Worm (Caenorhabditis elegans) whole organism, young adult: Measurements from ENCODE around the gene twk-32.

Source experiments
- B0035.1 ChIP-seq: sonication (generic microtip); optimal IDR thresholded peaks from 2 replicates; lab custom pipeline; 2016; ENCODE audit warnings: missing genetic modification characterization, mild to moderate bottlenecking, missing compliant biosample characterization, missing genotype, missing genetic modification reagents
- B0261.1 ChIP-seq: sonication (generic microtip); optimal IDR thresholded peaks from 2 replicates; lab custom pipeline; 2016; ENCODE audit warnings: mild to moderate bottlenecking, missing genetic modification characterization, moderate library complexity, missing compliant biosample characterization
- C06A6.2 ChIP-seq: fragments of 200-800 bp; sonication (Bioruptor generic); conservative IDR thresholded peaks from 2 replicates; pipeline ENCODE4 v1.3.6; 2022; ENCODE audit warnings: missing genetic modification characterization, missing compliant biosample characterization
- F23B12.7 ChIP-seq: sonication (generic microtip); optimal IDR thresholded peaks from 2 replicates; lab custom pipeline; 2017; ENCODE audit warnings: missing genetic modification characterization, mild to moderate bottlenecking, missing compliant biosample characterization, antibody characterized with exemption, moderate library complexity; ENCODE audit not compliant: insufficient read depth
- F39B2.1 ChIP-seq: fragments of 200-800 bp; sonication (Bioruptor generic); IDR thresholded peaks from 2 replicates; pipeline ENCODE4 v1.3.6; 2022; ENCODE audit warnings: missing genetic modification reagents, missing genetic modification characterization, missing compliant biosample characterization
- K11D2.4 ChIP-seq: fragments of 200-800 bp; sonication (Bioruptor generic); IDR thresholded peaks from 2 replicates; pipeline ENCODE4 v1.3.6; 2022; ENCODE audit warnings: missing genetic modification reagents, missing genetic modification characterization, missing compliant biosample characterization
- Y53G8AR.9 ChIP-seq: fragments of 200-800 bp; sonication (Bioruptor generic); conservative IDR thresholded peaks from 2 replicates; pipeline ENCODE4 v1.3.6; 2022; ENCODE audit warnings: missing genetic modification reagents, missing genetic modification characterization, missing compliant biosample characterization
- Y56A3A.18 ChIP-seq: fragments of 200-800 bp; sonication (Bioruptor generic); IDR thresholded peaks from 2 replicates; pipeline ENCODE4 v1.3.6; 2022; ENCODE audit warnings: missing genetic modification reagents, missing genetic modification characterization, missing compliant biosample characterization
- Y79H2A.3 ChIP-seq: fragments of 200-800 bp; sonication (Bioruptor generic); conservative IDR thresholded peaks from 2 replicates; pipeline ENCODE4 v1.3.6; 2022; ENCODE audit warnings: missing genetic modification reagents, missing genetic modification characterization, missing compliant biosample characterization
- athp-1 ChIP-seq: sonication (generic microtip); optimal IDR thresholded peaks from 2 replicates; lab custom pipeline; 2017; ENCODE audit warnings: mild to moderate bottlenecking, missing genetic modification characterization, missing compliant biosample characterization
- cebp-2 ChIP-seq: fragments of 200-800 bp; sonication (Bioruptor generic); IDR thresholded peaks from 2 replicates; pipeline ENCODE4 v1.3.6; 2022; ENCODE audit warnings: missing genetic modification characterization, missing compliant biosample characterization
- ceh-27 ChIP-seq: fragments of 200-800 bp; sonication (Bioruptor generic); optimal IDR thresholded peaks from 2 replicates; lab custom pipeline; 2018; ENCODE audit warnings: mild to moderate bottlenecking, missing genetic modification characterization, moderate library complexity, missing compliant biosample characterization
- ceh-58 ChIP-seq: fragments of 200-800 bp; sonication (Bioruptor generic); IDR thresholded peaks from 2 replicates; pipeline ENCODE4 v1.3.6; 2022; ENCODE audit warnings: missing genetic modification characterization, missing compliant biosample characterization
- ceh-91 ChIP-seq: fragments of 200-800 bp; sonication (Bioruptor generic); IDR thresholded peaks from 2 replicates; pipeline ENCODE4 v1.3.6; 2022; ENCODE audit warnings: missing genetic modification reagents, missing genetic modification characterization, missing compliant biosample characterization
- efl-1 ChIP-seq: fragments of 150-350 bp; optimal IDR thresholded peaks from 2 replicates; lab custom pipeline; 2014; ENCODE audit warnings: missing biosample characterization, missing genetic modification reagents, missing genetic modification characterization
- egrh-3 ChIP-seq: fragments of 200-800 bp; sonication (Bioruptor generic); IDR thresholded peaks from 2 replicates; pipeline ENCODE4 v1.3.6; 2022; ENCODE audit warnings: missing genetic modification reagents, missing genetic modification characterization, missing compliant biosample characterization
- ekl-4 ChIP-seq: fragments of 200-800 bp; sonication (Bioruptor generic); IDR thresholded peaks from 2 replicates; pipeline ENCODE4 v1.3.6; 2022; ENCODE audit warnings: missing genetic modification reagents, missing genetic modification characterization, missing compliant biosample characterization
- ets-4 ChIP-seq: fragments of 200-800 bp; sonication (Bioruptor generic); optimal IDR thresholded peaks from 2 replicates; lab custom pipeline; 2018; ENCODE audit warnings: mild to moderate bottlenecking, missing genetic modification characterization, missing compliant biosample characterization
- gei-17 ChIP-seq: fragments of 200-800 bp; sonication (Bioruptor generic); optimal IDR thresholded peaks from 2 replicates; lab custom pipeline; 2018; ENCODE audit warnings: mild to moderate bottlenecking, missing genetic modification characterization, missing compliant biosample characterization
- him-1 ChIP-seq: sonication (generic microtip); optimal IDR thresholded peaks from 2 replicates; lab custom pipeline; 2016; ENCODE audit warnings: missing genotype, missing genetic modification reagents, missing genetic modification characterization, missing compliant biosample characterization
- hmg-1.2 ChIP-seq: fragments of 200-800 bp; sonication (Bioruptor generic); IDR thresholded peaks from 2 replicates; pipeline ENCODE4 v1.3.6; 2022; ENCODE audit warnings: missing genetic modification reagents, missing genetic modification characterization, missing compliant biosample characterization
- let-607 ChIP-seq, 2 experiments: fragments of 200-800 bp in 1 of 2; sonication (Bioruptor generic) in 1 of 2; sonication (generic microtip) in 1 of 2; optimal IDR thresholded peaks; 2 replicates each; lab custom pipeline; 2016 to 2018; ENCODE audit warnings: mild to moderate bottlenecking in 2 of 2, missing compliant biosample characterization in 2 of 2, missing genetic modification characterization in 2 of 2, moderate library complexity in 2 of 2, missing genotype in 1 of 2
- lin-26 ChIP-seq: fragments of 200-800 bp; sonication (Bioruptor generic); IDR thresholded peaks from 2 replicates; pipeline ENCODE4 v1.3.6; 2022; ENCODE audit warnings: missing genetic modification reagents, missing genetic modification characterization, missing compliant biosample characterization
- lin-35 ChIP-seq, 3 experiments: fragments of 150-350 bp in 2 of 3; sonication (generic microtip) in 1 of 3; optimal IDR thresholded peaks; 2 replicates each; lab custom pipeline; 2014 to 2018; ENCODE audit warnings: missing biosample characterization in 3 of 3, missing genetic modification characterization in 3 of 3, missing genetic modification reagents in 3 of 3
- lin-54 ChIP-seq: fragments of 200-800 bp; sonication (Bioruptor generic); optimal IDR thresholded peaks from 2 replicates; lab custom pipeline; 2018; ENCODE audit warnings: mild to moderate bottlenecking, missing genetic modification characterization, missing compliant biosample characterization
- madf-8 ChIP-seq: fragments of 200-800 bp; sonication (Bioruptor generic); conservative IDR thresholded peaks from 2 replicates; pipeline ENCODE4 v1.3.6; 2022; ENCODE audit warnings: missing genetic modification reagents, missing genetic modification characterization, missing compliant biosample characterization
- mes-4 ChIP-seq: sonication (generic microtip); optimal IDR thresholded peaks from 2 replicates; lab custom pipeline; 2016; ENCODE audit warnings: missing genotype, missing genetic modification characterization, missing compliant biosample characterization
- mxl-1 ChIP-seq: sonication (generic microtip); optimal IDR thresholded peaks from 2 replicates; lab custom pipeline; 2016; ENCODE audit warnings: missing genetic modification characterization, missing compliant biosample characterization
- nfya-1 ChIP-seq: sonication (generic microtip); optimal IDR thresholded peaks from 2 replicates; lab custom pipeline; 2017; ENCODE audit warnings: antibody characterized with exemption, missing compliant biosample characterization, missing genetic modification characterization, borderline replicate concordance; ENCODE audit not compliant: insufficient read depth
- nfya-2 ChIP-seq: fragments of 200-800 bp; sonication (Bioruptor generic); IDR thresholded peaks from 2 replicates; pipeline ENCODE4 v1.3.6; 2022; ENCODE audit warnings: missing genetic modification reagents, missing genetic modification characterization, missing compliant biosample characterization
- nhr-179 ChIP-seq: sonication (generic microtip); optimal IDR thresholded peaks from 2 replicates; lab custom pipeline; 2016; ENCODE audit warnings: mild to moderate bottlenecking, missing genetic modification characterization, missing compliant biosample characterization
- nhr-80 ChIP-seq: sonication (generic microtip); optimal IDR thresholded peaks from 2 replicates; lab custom pipeline; 2016; ENCODE audit warnings: missing genetic modification characterization, missing compliant biosample characterization
- nhr-90 ChIP-seq: sonication (generic microtip); optimal IDR thresholded peaks from 2 replicates; lab custom pipeline; 2016; ENCODE audit warnings: missing genotype, mild to moderate bottlenecking, missing genetic modification characterization, missing compliant biosample characterization
- pbrm-1 ChIP-seq: fragments of 200-800 bp; sonication (Bioruptor generic); IDR thresholded peaks from 2 replicates; pipeline ENCODE4 v1.3.6; 2022; ENCODE audit warnings: missing genetic modification reagents, missing genetic modification characterization, missing compliant biosample characterization
- pha-4 ChIP-seq: fragments of 150-350 bp; sonication (generic microtip); optimal IDR thresholded peaks from 2 replicates; lab custom pipeline; 2014; ENCODE audit warnings: missing biosample characterization, missing genetic modification reagents, missing genetic modification characterization
- rcor-1 ChIP-seq: fragments of 200-800 bp; sonication (Bioruptor generic); IDR thresholded peaks from 2 replicates; pipeline ENCODE4 v1.3.6; 2022; ENCODE audit warnings: missing genetic modification reagents, missing genetic modification characterization, missing compliant biosample characterization
- repo-1 ChIP-seq: sonication (generic microtip); optimal IDR thresholded peaks from 2 replicates; lab custom pipeline; 2017; ENCODE audit warnings: mild to moderate bottlenecking, missing genetic modification characterization, missing compliant biosample characterization
- sea-2 ChIP-seq: fragments of 200-800 bp; sonication (Bioruptor generic); IDR thresholded peaks from 2 replicates; pipeline ENCODE4 v1.3.6; 2022; ENCODE audit warnings: missing genetic modification characterization, missing compliant biosample characterization
- snpc-1.3 ChIP-seq: sonication (generic microtip); optimal IDR thresholded peaks from 2 replicates; lab custom pipeline; 2017; ENCODE audit warnings: missing genetic modification characterization, mild to moderate bottlenecking, missing compliant biosample characterization, antibody characterized with exemption, moderate library complexity, missing genotype, missing genetic modification reagents; ENCODE audit not compliant: insufficient read depth
- snpc-3.4 ChIP-seq: sonication (generic microtip); optimal IDR thresholded peaks from 2 replicates; lab custom pipeline; 2017; ENCODE audit warnings: missing genetic modification characterization, mild to moderate bottlenecking, missing compliant biosample characterization, antibody characterized with exemption, moderate library complexity, missing genotype, missing genetic modification reagents
- somi-1 ChIP-seq: fragments of 200-800 bp; sonication (Bioruptor generic); optimal IDR thresholded peaks from 2 replicates; lab custom pipeline; 2018; ENCODE audit warnings: mild to moderate bottlenecking, missing genetic modification characterization, missing compliant biosample characterization
- sptf-2 ChIP-seq: fragments of 200-800 bp; sonication (Bioruptor generic); optimal IDR thresholded peaks from 2 replicates; lab custom pipeline; 2018; ENCODE audit warnings: mild to moderate bottlenecking, missing genetic modification characterization, missing compliant biosample characterization
- unc-130 ChIP-seq: sonication (generic microtip); optimal IDR thresholded peaks from 2 replicates; lab custom pipeline; 2016; ENCODE audit warnings: missing genetic modification reagents, missing genetic modification characterization, missing compliant biosample characterization
- unc-62 ChIP-seq: fragments of 150-350 bp; optimal IDR thresholded peaks from 2 replicates; lab custom pipeline; 2014; ENCODE audit warnings: missing biosample characterization, missing genetic modification reagents, missing genetic modification characterization
- zim-3 ChIP-seq: sonication (generic microtip); optimal IDR thresholded peaks from 2 replicates; lab custom pipeline; 2017; ENCODE audit warnings: mild to moderate bottlenecking, missing genetic modification characterization, moderate library complexity, missing compliant biosample characterization
- ztf-25 ChIP-seq: fragments of 200-800 bp; sonication (Bioruptor generic); IDR thresholded peaks from 2 replicates; pipeline ENCODE4 v1.3.6; 2022; ENCODE audit warnings: missing genetic modification reagents, missing genetic modification characterization, missing compliant biosample characterization
- ztf-26 ChIP-seq: sonication (generic microtip); optimal IDR thresholded peaks from 2 replicates; lab custom pipeline; 2017; ENCODE audit warnings: missing genetic modification characterization, missing compliant biosample characterization

Gene twk-32

ce11 chrV:13816877-13817276, 20.4 kb downstream of the twk-32 start, which contains the start of gene F55B12.2:
F55B12.2 (minus strand) TSS chrV:13816977.
- no peak for TF ChIP-seq sptf-2
- TF ChIP-seq repo-1: no peak
- no peak for TF ChIP-seq nhr-90 (tag; lab: Kevin White, UChicago)
- TF ChIP-seq hmg-1.2: no peak
- TF ChIP-seq unc-62 (GFP tag; lab: Kevin White, UChicago): no peak
- no peak for TF ChIP-seq ztf-26
- TF ChIP-seq ceh-91 (GFP tag; lab: Robert Waterston, UW): no peak
- no peak for TF ChIP-seq ztf-25 (GFP tag; lab: Robert Waterston, UW)
- no peak for TF ChIP-seq nhr-80
- TF ChIP-seq athp-1 (tag; lab: Kevin White, UChicago): no peak
- TF ChIP-seq Y56A3A.18: no peak
- no peak for TF ChIP-seq snpc-3.4 (tag; lab: Kevin White, UChicago)
- TF ChIP-seq mxl-1 (tag; lab: Kevin White, UChicago): no peak
- no peak for TF ChIP-seq K11D2.4 (GFP tag; lab: Robert Waterston, UW)
- TF ChIP-seq ekl-4 (GFP tag; lab: Robert Waterston, UW): no peak
- TF ChIP-seq, all 124 proteins: peak for 0

- TF ChIP-seq lin-35 (GFP tag; optimal IDR thresholded peaks at IDR 0.05; lab: Kevin White, UChicago): peak in 1 of 3 experiments; percentile 79
- no peak for TF ChIP-seq F39B2.1 (GFP tag; lab: Robert Waterston, UW)
- no peak for TF ChIP-seq lin-54 (GFP tag; lab: Kevin White, UChicago)
- TF ChIP-seq lin-26 (GFP tag; lab: Robert Waterston, UW): no peak
- TF ChIP-seq pbrm-1 (GFP tag; lab: Robert Waterston, UW): no peak
- no peak for TF ChIP-seq egrh-3 (GFP tag; lab: Robert Waterston, UW)
- no peak for TF ChIP-seq mes-4 (tag; lab: Kevin White, UChicago)
- no peak for TF ChIP-seq cebp-2 (GFP tag; lab: Robert Waterston, UW)
- no peak for TF ChIP-seq Y53G8AR.9 (GFP tag; lab: Robert Waterston, UW)
- no peak for TF ChIP-seq him-1 (tag; lab: Kevin White, UChicago)
- no peak for TF ChIP-seq nfya-2 (GFP tag; lab: Robert Waterston, UW)
- TF ChIP-seq B0261.1 (tag; lab: Kevin White, UChicago): no peak
- TF ChIP-seq snpc-1.3 (tag; lab: Kevin White, UChicago): no peak
- TF ChIP-seq madf-8 (GFP tag; lab: Robert Waterston, UW): 0 out of 2 replicates have a peak, but pooled peaks have one; percentile 13
- no peak for TF ChIP-seq somi-1
- TF ChIP-seq mxl-1 (tag; lab: Kevin White, UChicago): no peak
- no peak for TF ChIP-seq Y79H2A.3
- no peak for TF ChIP-seq zim-3 (tag; lab: Kevin White, UChicago)
- TF ChIP-seq ets-4 (GFP tag; lab: Kevin White, UChicago): no peak
- no peak for TF ChIP-seq pha-4
- peak; percentile 31; the same call in 1 of the 2 replicates for TF ChIP-seq rcor-1
- no peak for TF ChIP-seq ceh-58
- no peak for TF ChIP-seq let-607 (tag; optimal IDR thresholded peaks at IDR 0.05; lab: Kevin White, UChicago)
- no peak for TF ChIP-seq B0035.1 (tag; lab: Kevin White, UChicago)
- no peak for TF ChIP-seq nhr-179
- no peak for TF ChIP-seq C06A6.2
- TF ChIP-seq gei-17 (GFP tag; lab: Kevin White, UChicago): no peak
- no peak for TF ChIP-seq ekl-4 (GFP tag; lab: Robert Waterston, UW)
- peak; percentile 15 for TF ChIP-seq efl-1
- TF ChIP-seq unc-130: no peak
- no peak for TF ChIP-seq nfya-1
- no peak for TF ChIP-seq ceh-27
- TF ChIP-seq F23B12.7: peak; percentile 40
- no peak for TF ChIP-seq sea-2
- no peak for TF ChIP-seq athp-1 (tag; lab: Kevin White, UChicago)
Measured at ce11 chrV:13818824-13819408, 22.5 kb downstream of the twk-32 start, which contains the start of gene sel-10. sel-10 (plus strand) TSS chrV:13819361.
